Worm (Caenorhabditis elegans) whole organism, young adult: ENCODE measurements around the gene idpp-5.
A peak's percentile ranks its signal among the peaks of the same experiment; 100 is the strongest.

Source experiments
- C17E4.6 ChIP-seq: fragments of 200-800 bp; sonication (Bioruptor generic); IDR thresholded peaks from 2 replicates; pipeline ENCODE4 v1.3.6; 2022; ENCODE audit warnings: missing genetic modification reagents, missing genetic modification characterization, missing compliant biosample characterization
- F33H1.4 ChIP-seq: fragments of 200-800 bp; sonication (Bioruptor generic); IDR thresholded peaks from 2 replicates; pipeline ENCODE4 v1.3.6; 2022; ENCODE audit warnings: missing genetic modification reagents, missing genetic modification characterization, missing compliant biosample characterization
- F39B2.1 ChIP-seq: fragments of 200-800 bp; sonication (Bioruptor generic); IDR thresholded peaks from 2 replicates; pipeline ENCODE4 v1.3.6; 2022; ENCODE audit warnings: missing genetic modification reagents, missing genetic modification characterization, missing compliant biosample characterization
- F57C9.4 ChIP-seq: sonication (generic microtip); optimal IDR thresholded peaks from 2 replicates; lab custom pipeline; 2017; ENCODE audit warnings: mild to moderate bottlenecking, missing genetic modification characterization, missing compliant biosample characterization
- K12H6.12 ChIP-seq: fragments of 200-800 bp; sonication (Bioruptor generic); optimal IDR thresholded peaks from 2 replicates; lab custom pipeline; 2018; ENCODE audit warnings: mild to moderate bottlenecking, missing genetic modification characterization, missing compliant biosample characterization
- T26A5.8 ChIP-seq: sonication (generic microtip); optimal IDR thresholded peaks from 2 replicates; lab custom pipeline; 2016; ENCODE audit warnings: missing genetic modification characterization, missing compliant biosample characterization
- Y67H2A.10 ChIP-seq: fragments of 200-800 bp; sonication (Bioruptor generic); conservative IDR thresholded peaks from 2 replicates; pipeline ENCODE4 v1.3.6; 2022; ENCODE audit warnings: missing genetic modification reagents, missing genetic modification characterization, missing compliant biosample characterization
- Y79H2A.3 ChIP-seq: fragments of 200-800 bp; sonication (Bioruptor generic); conservative IDR thresholded peaks from 2 replicates; pipeline ENCODE4 v1.3.6; 2022; ENCODE audit warnings: missing genetic modification reagents, missing genetic modification characterization, missing compliant biosample characterization
- ama-1 ChIP-seq, 3 experiments: fragments of 150-350 bp in 1 of 3; sonication (generic microtip) in 2 of 3; optimal IDR thresholded peaks; 2 replicates each; lab custom pipeline; 2014 to 2018; ENCODE audit warnings: missing biosample characterization in 2 of 3, missing genetic modification characterization in 2 of 3, missing genetic modification reagents in 2 of 3
- athp-1 ChIP-seq: sonication (generic microtip); optimal IDR thresholded peaks from 2 replicates; lab custom pipeline; 2017; ENCODE audit warnings: mild to moderate bottlenecking, missing genetic modification characterization, missing compliant biosample characterization
- attf-6 ChIP-seq: fragments of 200-800 bp; sonication (Bioruptor generic); IDR thresholded peaks from 2 replicates; pipeline ENCODE4 v1.3.6; 2022; ENCODE audit warnings: missing genetic modification reagents, missing genetic modification characterization, missing compliant biosample characterization
- bed-2 ChIP-seq: fragments of 200-800 bp; sonication (Bioruptor generic); IDR thresholded peaks from 2 replicates; pipeline ENCODE4 v1.3.6; 2022; ENCODE audit warnings: missing genetic modification reagents, missing genetic modification characterization, missing compliant biosample characterization
- ceh-27 ChIP-seq: fragments of 200-800 bp; sonication (Bioruptor generic); optimal IDR thresholded peaks from 2 replicates; lab custom pipeline; 2018; ENCODE audit warnings: mild to moderate bottlenecking, missing genetic modification characterization, moderate library complexity, missing compliant biosample characterization
- ceh-79 ChIP-seq: sonication (generic microtip); optimal IDR thresholded peaks from 2 replicates; lab custom pipeline; 2017; ENCODE audit warnings: mild to moderate bottlenecking, missing genetic modification characterization, missing compliant biosample characterization
- dox-1 ChIP-seq: fragments of 200-800 bp; sonication (Bioruptor generic); IDR thresholded peaks from 2 replicates; pipeline ENCODE4 v1.3.6; 2022; ENCODE audit warnings: missing genetic modification reagents, missing genetic modification characterization, missing compliant biosample characterization
- egl-18 ChIP-seq: fragments of 200-800 bp; sonication (Bioruptor generic); IDR thresholded peaks from 2 replicates; pipeline ENCODE4 v1.3.6; 2022; ENCODE audit warnings: missing genetic modification reagents, missing genetic modification characterization, missing compliant biosample characterization
- him-1 ChIP-seq: sonication (generic microtip); optimal IDR thresholded peaks from 2 replicates; lab custom pipeline; 2016; ENCODE audit warnings: missing genotype, missing genetic modification reagents, missing genetic modification characterization, missing compliant biosample characterization
- hlh-26 ChIP-seq: fragments of 200-800 bp; sonication (Bioruptor generic); conservative IDR thresholded peaks from 2 replicates; pipeline ENCODE4 v1.3.6; 2022; ENCODE audit warnings: missing genetic modification reagents, missing genetic modification characterization, missing compliant biosample characterization
- hsf-1 ChIP-seq: fragments of 200-800 bp; sonication (Bioruptor generic); IDR thresholded peaks from 2 replicates; pipeline ENCODE4 v1.3.6; 2022; ENCODE audit warnings: missing genetic modification reagents, missing genetic modification characterization, missing compliant biosample characterization
- let-526 ChIP-seq: fragments of 200-800 bp; sonication (Bioruptor generic); IDR thresholded peaks from 2 replicates; pipeline ENCODE4 v1.3.6; 2022; ENCODE audit warnings: missing genetic modification reagents, missing genetic modification characterization, missing compliant biosample characterization
- let-607 ChIP-seq, 2 experiments: fragments of 200-800 bp in 1 of 2; sonication (Bioruptor generic) in 1 of 2; sonication (generic microtip) in 1 of 2; optimal IDR thresholded peaks; 2 replicates each; lab custom pipeline; 2016 to 2018; ENCODE audit warnings: mild to moderate bottlenecking in 2 of 2, missing compliant biosample characterization in 2 of 2, missing genetic modification characterization in 2 of 2, moderate library complexity in 2 of 2, missing genotype in 1 of 2
- lin-54 ChIP-seq: fragments of 200-800 bp; sonication (Bioruptor generic); optimal IDR thresholded peaks from 2 replicates; lab custom pipeline; 2018; ENCODE audit warnings: mild to moderate bottlenecking, missing genetic modification characterization, missing compliant biosample characterization
- lir-1 ChIP-seq: fragments of 200-800 bp; sonication (Bioruptor generic); conservative IDR thresholded peaks from 2 replicates; pipeline ENCODE4 v1.3.6; 2022; ENCODE audit warnings: missing genetic modification reagents, missing genetic modification characterization, missing compliant biosample characterization
- madf-3 ChIP-seq: fragments of 200-800 bp; sonication (Bioruptor generic); IDR thresholded peaks from 2 replicates; pipeline ENCODE4 v1.3.6; 2022; ENCODE audit warnings: missing genetic modification reagents, missing genetic modification characterization, missing compliant biosample characterization
- madf-6 ChIP-seq: fragments of 200-800 bp; sonication (Bioruptor generic); IDR thresholded peaks from 2 replicates; pipeline ENCODE4 v1.3.6; 2022; ENCODE audit warnings: missing genetic modification reagents, missing genetic modification characterization, missing compliant biosample characterization
- madf-8 ChIP-seq: fragments of 200-800 bp; sonication (Bioruptor generic); conservative IDR thresholded peaks from 2 replicates; pipeline ENCODE4 v1.3.6; 2022; ENCODE audit warnings: missing genetic modification reagents, missing genetic modification characterization, missing compliant biosample characterization
- mcd-1 ChIP-seq: fragments of 200-800 bp; sonication (Bioruptor generic); IDR thresholded peaks from 2 replicates; pipeline ENCODE4 v1.3.6; 2022; ENCODE audit warnings: missing genetic modification reagents, missing genetic modification characterization, missing compliant biosample characterization
- mel-28 ChIP-seq: sonication (generic microtip); optimal IDR thresholded peaks from 2 replicates; lab custom pipeline; 2016; ENCODE audit warnings: borderline replicate concordance, mild to moderate bottlenecking, missing genetic modification characterization, missing compliant biosample characterization
- nfyb-1 ChIP-seq: fragments of 200-800 bp; sonication (Bioruptor generic); IDR thresholded peaks from 2 replicates; pipeline ENCODE4 v1.3.6; 2022; ENCODE audit warnings: missing genetic modification reagents, missing genetic modification characterization, missing compliant biosample characterization
- nhr-179 ChIP-seq: sonication (generic microtip); optimal IDR thresholded peaks from 2 replicates; lab custom pipeline; 2016; ENCODE audit warnings: mild to moderate bottlenecking, missing genetic modification characterization, missing compliant biosample characterization
- pbrm-1 ChIP-seq: fragments of 200-800 bp; sonication (Bioruptor generic); IDR thresholded peaks from 2 replicates; pipeline ENCODE4 v1.3.6; 2022; ENCODE audit warnings: missing genetic modification reagents, missing genetic modification characterization, missing compliant biosample characterization
- rec-8 ChIP-seq, 2 experiments: sonication (generic microtip); optimal IDR thresholded peaks; 2 replicates each; lab custom pipeline; 2016; ENCODE audit warnings: mild to moderate bottlenecking in 2 of 2, missing genetic modification characterization in 2 of 2, missing genetic modification reagents in 2 of 2, missing genotype in 2 of 2, missing biosample characterization in 1 of 2, missing compliant biosample characterization in 1 of 2, moderate library complexity in 1 of 2
- snpc-3.4 ChIP-seq: sonication (generic microtip); optimal IDR thresholded peaks from 2 replicates; lab custom pipeline; 2017; ENCODE audit warnings: missing genetic modification characterization, mild to moderate bottlenecking, missing compliant biosample characterization, antibody characterized with exemption, moderate library complexity, missing genotype, missing genetic modification reagents
- tbx-9 ChIP-seq: sonication (generic microtip); optimal IDR thresholded peaks from 2 replicates; lab custom pipeline; 2016; ENCODE audit warnings: borderline replicate concordance, missing genetic modification characterization, inconsistent platforms, missing compliant biosample characterization
- tlf-1 ChIP-seq: fragments of 200-800 bp; sonication (Bioruptor generic); optimal IDR thresholded peaks from 2 replicates; lab custom pipeline; 2018; ENCODE audit warnings: mild to moderate bottlenecking, missing genetic modification characterization, missing compliant biosample characterization
- xnd-1 ChIP-seq: sonication (generic microtip); optimal IDR thresholded peaks from 2 replicates; lab custom pipeline; 2016; ENCODE audit warnings: missing genotype, missing genetic modification reagents, missing genetic modification characterization, missing compliant biosample characterization
- zfh-2 ChIP-seq: fragments of 200-800 bp; sonication (Bioruptor generic); conservative IDR thresholded peaks from 2 replicates; pipeline ENCODE4 v1.3.6; 2022; ENCODE audit warnings: missing genetic modification reagents, missing genetic modification characterization, missing compliant biosample characterization
- ztf-18 ChIP-seq: sonication (generic microtip); optimal IDR thresholded peaks from 2 replicates; lab custom pipeline; 2016; ENCODE audit warnings: missing genotype, mild to moderate bottlenecking, missing genetic modification characterization, missing compliant biosample characterization

The idpp-5 gene

ce11 chrX:3803314-3803713 is 10.7 kb upstream of the idpp-5 start, which contains the start of gene F35A5.8 (continued):
- TF ChIP-seq let-607 (tag; optimal IDR thresholded peaks at IDR 0.05; lab: Kevin White, UChicago) (no peak), nhr-179 (no peak), hlh-26 (GFP tag; lab: Robert Waterston, UW) (no peak), attf-6 (GFP tag; lab: Robert Waterston, UW) (no peak), lir-1 (GFP tag; lab: Robert Waterston, UW) (no peak), lin-54 (GFP tag; lab: Kevin White, UChicago) (peak; percentile 37), rec-8 (tag; optimal IDR thresholded peaks at IDR 0.05; lab: Kevin White, UChicago) (no peak), tbx-9 (tag; lab: Kevin White, UChicago) (no peak), madf-6 (GFP tag; lab: Robert Waterston, UW) (no peak), madf-8 (GFP tag; lab: Robert Waterston, UW) (no peak), athp-1 (no peak), snpc-3.4 (no peak), egl-18 (GFP tag; lab: Robert Waterston, UW) (no peak), let-526 (no peak), Y67H2A.10 (no peak), dox-1 (GFP tag; lab: Robert Waterston, UW) (0 out of 2 replicates have a peak, but pooled peaks have one; percentile 39), pbrm-1 (0 out of 2 replicates have a peak, but pooled peaks have one; percentile 19), bed-2 (no peak), mel-28 (no peak), F39B2.1 (no peak), hsf-1 (GFP tag; lab: Robert Waterston, UW) (no peak), mcd-1 (GFP tag; lab: Robert Waterston, UW) (peak; percentile 48), tlf-1 (GFP tag; lab: Kevin White, UChicago) (no peak), F33H1.4 (GFP tag; lab: Robert Waterston, UW) (no peak), him-1 (tag; lab: Kevin White, UChicago) (no peak), ceh-27 (GFP tag; lab: Kevin White, UChicago) (peak; percentile 7), T26A5.8 (tag; lab: Kevin White, UChicago) (no peak), Y79H2A.3 (GFP tag; lab: Robert Waterston, UW) (no peak), F57C9.4 (no peak), ama-1 (optimal IDR thresholded peaks at IDR 0.05; lab: Kevin White, UChicago) (no peak), ama-1 (GFP tag; optimal IDR thresholded peaks at IDR 0.05; lab: Kevin White, UChicago) (no peak), madf-3 (GFP tag; lab: Robert Waterston, UW) (no peak), xnd-1 (tag; lab: Kevin White, UChicago) (no peak), K12H6.12 (tag; lab: Kevin White, UChicago) (peak; percentile 16), ceh-79 (tag; lab: Kevin White, UChicago) (no peak)

- TF ChIP-seq ztf-18 (tag; lab: Kevin White, UChicago) (no peak), C17E4.6 (GFP tag; lab: Robert Waterston, UW) (no peak), nfyb-1 (GFP tag; lab: Robert Waterston, UW) (0 out of 2 replicates have a peak, but pooled peaks have one; percentile 35), zfh-2 (GFP tag; lab: Robert Waterston, UW) (peak; percentile 74)
Measured at ce11 chrX:3802743-3803142, 10.1 kb upstream of the idpp-5 start.
